Worm (Caenorhabditis elegans) whole organism, L1 larva: ENCODE data around the gene F47B10.3.

Source experiments
- aly-2 ChIP-seq: fragments of 150-350 bp; optimal IDR thresholded peaks from 2 replicates; lab custom pipeline; 2014; ENCODE audit warnings: missing biosample characterization, missing genetic modification characterization
- lin-15B ChIP-seq: fragments of 150-350 bp; sonication (generic microtip); optimal IDR thresholded peaks from 3 replicates; lab custom pipeline; 2014; ENCODE audit warnings: missing biosample characterization, missing genetic modification characterization

DNA sequence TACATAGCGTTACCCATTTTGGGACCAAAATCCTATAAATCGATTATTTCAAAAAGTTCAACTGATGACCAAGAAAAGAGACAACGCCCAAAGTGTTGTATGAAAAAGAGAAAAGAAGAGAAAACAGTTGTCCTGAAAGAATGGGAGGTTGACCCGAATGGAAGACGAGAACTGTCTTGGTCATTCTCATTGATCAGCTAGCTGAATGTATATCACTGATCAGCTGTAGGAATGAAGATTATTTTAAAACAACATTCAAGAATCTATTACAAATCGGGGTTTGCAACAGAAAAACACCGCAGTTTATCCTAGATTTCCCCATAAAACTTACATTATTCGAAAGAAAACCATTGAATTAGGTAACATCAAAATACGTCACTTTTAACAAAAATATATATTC is 1.5 kb upstream of the F47B10.3 start, which contains the start of gene F47B10.5:
- TF ChIP-seq lin-15B (tag; lab: Kevin White, UChicago) (no peak), aly-2 (no peak)
